Worm (Caenorhabditis elegans) whole organism, L4 larva: ENCODE results near the gene srbc-82.

Experiments
- F44E2.7 ChIP-seq: fragments of 200-800 bp; sonication (Bioruptor generic); IDR thresholded peaks from 2 replicates; pipeline ENCODE4 v2.1.2; 2022; ENCODE audit warnings: missing genetic modification characterization, missing compliant biosample characterization
- ZK546.5 ChIP-seq, 2 experiments: sonication (generic microtip); optimal IDR thresholded peaks; 2 replicates each; lab custom pipeline; 2017; ENCODE audit warnings: missing biosample characterization in 2 of 2, missing genetic modification characterization in 2 of 2
- fkh-10 ChIP-seq: fragments of 150-350 bp; optimal IDR thresholded peaks from 2 replicates; lab custom pipeline; 2014; ENCODE audit warnings: missing biosample characterization, missing genetic modification reagents, missing genetic modification characterization
- hmg-1.1 ChIP-seq: fragments of 200-800 bp; sonication (Bioruptor generic); IDR thresholded peaks from 2 replicates; pipeline ENCODE4 v1.3.6; 2022; ENCODE audit warnings: missing genetic modification reagents, missing genetic modification characterization, missing compliant biosample characterization
- jun-1 ChIP-seq: fragments of 150-350 bp; optimal IDR thresholded peaks from 2 replicates; lab custom pipeline; 2014; ENCODE audit warnings: missing biosample characterization, missing genetic modification reagents, missing genetic modification characterization
- mep-1 ChIP-seq: fragments of 150-350 bp; sonication (generic microtip); optimal IDR thresholded peaks from 3 replicates; lab custom pipeline; 2014; ENCODE audit warnings: missing biosample characterization, missing genetic modification characterization
- nhr-42 ChIP-seq: fragments of 200-800 bp; sonication (Bioruptor generic); IDR thresholded peaks from 2 replicates; pipeline ENCODE4 v1.3.6; 2022; ENCODE audit warnings: missing genetic modification characterization, missing compliant biosample characterization
- nhr-76 ChIP-seq: fragments of 150-350 bp; optimal IDR thresholded peaks from 2 replicates; lab custom pipeline; 2014; ENCODE audit warnings: missing biosample characterization, missing genetic modification characterization
- vab-7 ChIP-seq: fragments of 200-800 bp; sonication (Bioruptor generic); IDR thresholded peaks from 2 replicates; pipeline ENCODE4 v1.3.6; 2022; ENCODE audit warnings: missing genetic modification reagents, missing genetic modification characterization, missing compliant biosample characterization
- zag-1 ChIP-seq: fragments of 150-350 bp; optimal IDR thresholded peaks from 2 replicates; lab custom pipeline; 2014; ENCODE audit warnings: missing biosample characterization, missing genetic modification characterization
- ztf-11 ChIP-seq: fragments of 150-350 bp; optimal IDR thresholded peaks from 2 replicates; lab custom pipeline; 2014; ENCODE audit warnings: missing biosample characterization, missing genetic modification characterization

DNA sequence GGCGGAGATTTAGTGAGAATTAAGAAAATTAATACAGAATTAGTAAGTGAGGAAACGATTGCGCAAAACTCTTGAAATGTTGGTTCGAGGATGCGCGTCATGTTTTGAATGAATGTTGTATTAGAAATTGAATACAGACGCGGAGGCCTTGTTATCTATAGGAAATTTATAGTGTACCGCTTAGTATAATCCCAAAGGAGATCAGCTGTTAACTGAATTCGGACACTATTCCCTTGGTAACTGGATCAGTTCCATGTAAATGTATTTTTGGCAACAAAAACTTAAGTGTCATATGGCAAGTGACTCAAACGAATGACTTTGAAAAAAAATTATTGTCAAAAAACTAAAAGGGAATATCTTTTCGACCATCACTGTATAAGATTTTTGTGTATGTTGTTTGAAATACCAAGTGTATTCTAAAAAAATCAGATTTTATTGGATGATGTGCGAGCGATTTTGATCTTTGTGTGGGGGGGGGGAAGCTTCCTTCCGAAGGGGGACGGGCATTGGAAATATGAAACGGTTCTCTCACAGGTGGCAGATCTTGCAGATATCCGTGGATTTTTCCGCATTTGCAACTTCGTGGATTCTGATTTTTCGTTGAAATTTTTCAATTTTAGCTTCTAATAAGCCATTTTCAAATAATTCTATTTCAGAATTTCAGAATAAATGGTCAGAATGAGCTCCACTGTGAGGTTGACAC lies 46.2 kb downstream of the srbc-82 start, which contains the start of the genes W08G11.5 and W08G11.1:
- TF ChIP-seq vab-7 (GFP tag; lab: Robert Waterston, UW) = no peak
- TF ChIP-seq jun-1 = no peak
- TF ChIP-seq nhr-76 (tag; lab: Kevin White, UChicago) = no peak
- no peak for TF ChIP-seq zag-1
- TF ChIP-seq ztf-11 (tag; lab: Kevin White, UChicago) = no peak
- TF ChIP-seq fkh-10 (GFP tag; lab: Kevin White, UChicago) = no peak
- no peak for TF ChIP-seq mep-1 (tag; lab: Kevin White, UChicago)
- TF ChIP-seq F44E2.7 (GFP tag; lab: Robert Waterston, UW) = no peak
- TF ChIP-seq nhr-42 (GFP tag; lab: Robert Waterston, UW) = no peak
- TF ChIP-seq ZK546.5 (tag; optimal IDR thresholded peaks at IDR 0.05; lab: Kevin White, UChicago) = no peak
- no peak for TF ChIP-seq hmg-1.1 (GFP tag; lab: Robert Waterston, UW)
